Fruit fly (Drosophila melanogaster) whole organism, embryonic: Measurements from ENCODE around the gene nAChRalpha5.

Experiments used
- Abd-B ChIP-seq: fragments of 200-800 bp; sonication (Bioruptor generic); optimal IDR thresholded peaks from 2 replicates; lab custom pipeline; 2018; ENCODE audit warnings: missing biosample characterization, mild to moderate bottlenecking, missing genetic modification characterization, moderate library complexity
- Asciz ChIP-seq: fragments of 200-800 bp; sonication (Bioruptor generic); optimal IDR thresholded peaks from 2 replicates; lab custom pipeline; 2017; ENCODE audit warnings: missing biosample characterization, mild to moderate bottlenecking, missing genetic modification characterization, missing genetic modification reagents
- CG10543 ChIP-seq: fragments of 200-800 bp; sonication (Bioruptor generic); optimal IDR thresholded peaks from 3 replicates; lab custom pipeline; 2017; ENCODE audit warnings: missing biosample characterization, mild to moderate bottlenecking, missing genetic modification characterization, moderate library complexity
- CG10654 ChIP-seq: fragments of 200-800 bp; sonication (Bioruptor generic); optimal IDR thresholded peaks from 2 replicates; lab custom pipeline; 2016; ENCODE audit warnings: missing biosample characterization, missing genetic modification characterization
- CG13424 ChIP-seq: fragments of 200-800 bp; sonication (Bioruptor generic); optimal IDR thresholded peaks from 2 replicates; lab custom pipeline; 2019; ENCODE audit warnings: missing biosample characterization, mild to moderate bottlenecking, missing genetic modification characterization, moderate library complexity
- CG13894 ChIP-seq: fragments of 200-800 bp; sonication (Bioruptor generic); optimal IDR thresholded peaks from 3 replicates; lab custom pipeline; 2018; ENCODE audit warnings: missing biosample characterization, mild to moderate bottlenecking, missing genetic modification characterization, moderate library complexity
- CG18262 ChIP-seq: fragments of 200-800 bp; optimal IDR thresholded peaks from 3 replicates; lab custom pipeline; 2019; ENCODE audit warnings: missing biosample characterization, mild to moderate bottlenecking, missing genetic modification characterization, moderate library complexity
- CG18599 ChIP-seq: fragments of 200-800 bp; sonication (Bioruptor generic); optimal IDR thresholded peaks from 3 replicates; lab custom pipeline; 2017; ENCODE audit warnings: missing biosample characterization, missing genetic modification characterization, mild to moderate bottlenecking, moderate library complexity, missing genetic modification reagents
- CG6791 ChIP-seq: fragments of 200-800 bp; sonication (Bioruptor generic); IDR thresholded peaks from 3 replicates; pipeline ENCODE4 v1.3.6; 2022; ENCODE audit warnings: missing biosample characterization, missing genetic modification characterization; ENCODE audit not compliant: partially characterized antibody
- CG7357 ChIP-seq: fragments of 200-800 bp; sonication (Bioruptor generic); IDR thresholded peaks from 3 replicates; pipeline ENCODE4 v1.3.6; 2022; ENCODE audit warnings: missing biosample characterization, missing genetic modification characterization
- CkIIα-i1 ChIP-seq: fragments of 200-800 bp; sonication (Bioruptor generic); IDR thresholded peaks from 2 replicates; pipeline ENCODE4 v1.3.6; 2022; ENCODE audit warnings: missing biosample characterization, missing genetic modification characterization
- CrebB ChIP-seq: fragments of 200-800 bp; sonication (Bioruptor generic); optimal IDR thresholded peaks from 3 replicates; lab custom pipeline; 2018; ENCODE audit warnings: missing biosample characterization, mild to moderate bottlenecking, missing genetic modification characterization
- Deaf1 ChIP-seq: fragments of 200-800 bp; optimal IDR thresholded peaks from 3 replicates; lab custom pipeline; 2019; ENCODE audit warnings: missing biosample characterization, mild to moderate bottlenecking, missing genetic modification characterization, moderate library complexity
- Dek ChIP-seq: fragments of 200-800 bp; sonication (Bioruptor generic); optimal IDR thresholded peaks from 3 replicates; lab custom pipeline; 2019; ENCODE audit warnings: missing biosample characterization, mild to moderate bottlenecking, missing genetic modification characterization, moderate library complexity
- Dref ChIP-seq: fragments of 200-800 bp; sonication (Bioruptor generic); IDR thresholded peaks from 2 replicates; pipeline ENCODE4 v1.3.6; 2022; ENCODE audit warnings: missing biosample characterization, missing genetic modification characterization
- HHEX ChIP-seq: fragments of 200-800 bp; sonication (Bioruptor generic); optimal IDR thresholded peaks from 3 replicates; lab custom pipeline; 2017; ENCODE audit warnings: missing biosample characterization, mild to moderate bottlenecking, missing genetic modification characterization, missing genetic modification reagents
- PHDP ChIP-seq: fragments of 200-800 bp; sonication (Bioruptor generic); optimal IDR thresholded peaks from 3 replicates; lab custom pipeline; 2018; ENCODE audit warnings: missing biosample characterization, mild to moderate bottlenecking, missing genetic modification characterization, moderate library complexity
- Spps ChIP-seq: fragments of 200-800 bp; sonication (Bioruptor generic); optimal IDR thresholded peaks from 2 replicates; lab custom pipeline; 2018; ENCODE audit warnings: missing biosample characterization, mild to moderate bottlenecking, missing genetic modification characterization
- Tbp ChIP-seq: fragments of >200 bp; optimal IDR thresholded peaks from 2 replicates; lab custom pipeline; 2018; ENCODE audit warnings: missing biosample characterization, missing genetic modification characterization
- Trl ChIP-seq, 3 experiments: fragments of >200 bp in 2 of 3; fragments of 200-800 bp in 1 of 3; sonication (Bioruptor generic) in 1 of 3; optimal IDR thresholded peaks; 2 replicates in 1 of 3; 3 replicates in 2 of 3; lab custom pipeline; 2016 to 2017; ENCODE audit warnings: missing biosample characterization in 1 of 3, missing genetic modification characterization in 1 of 3
- Usf ChIP-seq: fragments of 200-800 bp; sonication (Bioruptor generic); optimal IDR thresholded peaks from 2 replicates; lab custom pipeline; 2017; ENCODE audit warnings: missing genotype, missing biosample characterization, missing genetic modification characterization
- abd-A ChIP-seq: fragments of 200-800 bp; sonication (Bioruptor generic); optimal IDR thresholded peaks from 3 replicates; lab custom pipeline; 2019; ENCODE audit warnings: missing biosample characterization, mild to moderate bottlenecking, missing genetic modification characterization, moderate library complexity
- amos ChIP-seq: fragments of 200-800 bp; sonication (Bioruptor generic); IDR thresholded peaks from 2 replicates; pipeline ENCODE4 v1.3.6; 2022; ENCODE audit warnings: missing biosample characterization, missing genetic modification characterization; ENCODE audit not compliant: partially characterized antibody
- aop ChIP-seq: fragments of 200-800 bp; sonication (Bioruptor generic); IDR thresholded peaks from 2 replicates; pipeline ENCODE4 v1.3.6; 2022; ENCODE audit warnings: missing biosample characterization, missing genetic modification characterization
- ato ChIP-seq: fragments of 200-800 bp; sonication (Bioruptor generic); IDR thresholded peaks from 2 replicates; pipeline ENCODE4 v1.3.6; 2022; ENCODE audit warnings: missing biosample characterization, missing genetic modification characterization; ENCODE audit not compliant: partially characterized antibody
- bcd ChIP-seq: fragments of 200-800 bp; sonication (Bioruptor generic); optimal IDR thresholded peaks from 2 replicates; lab custom pipeline; 2017; ENCODE audit warnings: missing biosample characterization, mild to moderate bottlenecking, missing genetic modification characterization
- chinmo ChIP-seq: fragments of 200-800 bp; sonication (Bioruptor generic); IDR thresholded peaks from 4 replicates; pipeline ENCODE4 v1.3.6; 2022; ENCODE audit warnings: missing biosample characterization, missing genetic modification characterization; ENCODE audit not compliant: partially characterized antibody
- chn ChIP-seq: fragments of 200-800 bp; sonication (Bioruptor generic); optimal IDR thresholded peaks from 2 replicates; lab custom pipeline; 2016; ENCODE audit warnings: missing biosample characterization, missing genetic modification characterization
- crol ChIP-seq: fragments of 200-800 bp; sonication (Bioruptor generic); IDR thresholded peaks from 2 replicates; pipeline ENCODE4 v1.3.6; 2022; ENCODE audit warnings: missing biosample characterization, missing genetic modification characterization
- esg ChIP-seq: fragments of 200-800 bp; sonication (Bioruptor generic); conservative IDR thresholded peaks from 2 replicates; pipeline ENCODE4 v1.3.6; 2022; ENCODE audit warnings: missing biosample characterization, missing genetic modification characterization
- jigr1 ChIP-seq: fragments of 200-800 bp; sonication (Bioruptor generic); IDR thresholded peaks from 3 replicates; pipeline ENCODE4 v1.3.6; 2022; ENCODE audit warnings: missing biosample characterization, missing genetic modification characterization
- jumu ChIP-seq: fragments of 200-800 bp; sonication (Bioruptor generic); optimal IDR thresholded peaks from 3 replicates; lab custom pipeline; 2016; ENCODE audit warnings: missing biosample characterization, missing genetic modification characterization
- lab ChIP-seq: fragments of 200-800 bp; sonication (Bioruptor generic); optimal IDR thresholded peaks from 3 replicates; lab custom pipeline; 2017; ENCODE audit warnings: missing biosample characterization, missing genetic modification characterization, mild to moderate bottlenecking, moderate library complexity, missing genetic modification reagents
- lmd ChIP-seq: fragments of 200-800 bp; sonication (Bioruptor generic); IDR thresholded peaks from 2 replicates; pipeline ENCODE4 v1.3.6; 2022; ENCODE audit warnings: missing biosample characterization, missing genetic modification characterization
- mirr ChIP-seq: fragments of 200-800 bp; sonication (Bioruptor generic); optimal IDR thresholded peaks from 3 replicates; lab custom pipeline; 2018; ENCODE audit warnings: missing biosample characterization, mild to moderate bottlenecking, missing genetic modification characterization
- nerfin-2 ChIP-seq: fragments of 200-800 bp; sonication (Bioruptor generic); IDR thresholded peaks from 2 replicates; pipeline ENCODE4 v1.3.6; 2022; ENCODE audit warnings: missing biosample characterization, missing genetic modification characterization; ENCODE audit not compliant: partially characterized antibody
- nom ChIP-seq: fragments of 200-800 bp; sonication (Bioruptor generic); optimal IDR thresholded peaks from 2 replicates; lab custom pipeline; 2017; ENCODE audit warnings: missing biosample characterization, missing genetic modification characterization, mild to moderate bottlenecking, moderate library complexity, missing genetic modification reagents
- onecut ChIP-seq: fragments of 200-800 bp; sonication (Bioruptor generic); IDR thresholded peaks from 2 replicates; pipeline ENCODE4 v1.3.6; 2022; ENCODE audit warnings: missing biosample characterization, missing genetic modification characterization
- pfk ChIP-seq: fragments of 200-800 bp; sonication (Bioruptor generic); optimal IDR thresholded peaks from 2 replicates; lab custom pipeline; 2018; ENCODE audit warnings: missing biosample characterization, mild to moderate bottlenecking, missing genetic modification characterization, moderate library complexity
- prd ChIP-seq, 3 experiments: fragments of >200 bp in 2 of 3; fragments of 200-800 bp in 1 of 3; sonication (Bioruptor generic) in 1 of 3; optimal IDR thresholded peaks in 2 of 3; IDR thresholded peaks in 1 of 3; 2 replicates in 2 of 3; 3 replicates in 1 of 3; pipeline versions ENCODE4 v1.3.6 to Lab custom; 2017 to 2022; ENCODE audit warnings: missing biosample characterization in 1 of 3, missing genetic modification characterization in 1 of 3
- salm ChIP-seq: fragments of 200-800 bp; sonication (Bioruptor generic); optimal IDR thresholded peaks from 2 replicates; lab custom pipeline; 2018; ENCODE audit warnings: missing biosample characterization, mild to moderate bottlenecking, missing genetic modification characterization
- sima ChIP-seq: fragments of 200-800 bp; sonication (Bioruptor generic); optimal IDR thresholded peaks from 2 replicates; lab custom pipeline; 2016; ENCODE audit warnings: missing biosample characterization, missing genetic modification characterization
- sqz ChIP-seq: fragments of 200-800 bp; sonication (Bioruptor generic); optimal IDR thresholded peaks from 3 replicates; lab custom pipeline; 2018; ENCODE audit warnings: missing biosample characterization, mild to moderate bottlenecking, missing genetic modification characterization
- stc ChIP-seq: fragments of 200-800 bp; sonication (Bioruptor generic); IDR thresholded peaks from 2 replicates; pipeline ENCODE4 v1.3.6; 2022; ENCODE audit warnings: missing biosample characterization, missing genetic modification characterization
- z ChIP-seq: fragments of 200-800 bp; sonication (Bioruptor generic); IDR thresholded peaks from 3 replicates; pipeline ENCODE4 v1.3.6; 2022; ENCODE audit warnings: missing biosample characterization, missing genetic modification characterization

The nAChRalpha5 gene

DNA sequence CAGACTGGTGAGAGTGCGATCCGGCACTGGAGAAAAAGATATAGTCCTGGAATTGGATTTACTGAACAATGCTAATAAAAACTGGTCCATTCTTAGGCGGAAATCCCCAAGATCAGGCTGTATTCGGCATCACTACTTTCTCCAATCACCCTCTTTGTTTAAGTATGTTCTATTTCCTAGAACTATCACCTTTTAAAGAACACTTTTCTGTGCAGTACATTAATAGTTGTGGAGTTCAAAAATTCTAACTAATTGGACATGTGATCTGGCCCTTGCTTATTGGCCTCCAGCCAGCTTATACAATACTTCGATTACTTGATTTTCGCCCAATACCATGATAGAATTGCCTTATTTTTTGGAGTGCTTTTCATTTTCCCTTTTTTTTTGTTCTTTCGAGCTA, 83.6 kb downstream of the nAChRalpha5 start (continued):
- TF ChIP-seq CkIIα-i1 (no peak), jumu (GFP tag; lab: Kevin White, UChicago) (peak; percentile 23), lab (peak; percentile 30), z (GFP tag; lab: Robert Waterston, UW) (no peak), HHEX (GFP tag; lab: Kevin White, UChicago) (peak; percentile 17), CG18262 (tag; lab: Kevin White, UChicago) (peak; percentile 53), sima (GFP tag; lab: Kevin White, UChicago) (no peak), PHDP (tag; lab: Kevin White, UChicago) (peak; percentile 14), CrebB (no peak), pfk (GFP tag; lab: Kevin White, UChicago) (no peak), CG7357 (GFP tag; lab: Robert Waterston, UW) (no peak), esg (GFP tag; lab: Robert Waterston, UW) (no peak), Asciz (no peak), Dek (no peak), bcd (peak; percentile 10), lmd (GFP tag; lab: Robert Waterston, UW) (no peak), prd (optimal IDR thresholded peaks at IDR 0.05; lab: Kevin White, UChicago) (no peak), prd (GFP tag; IDR thresholded peaks at IDR 0.05; lab: Robert Waterston, UW) (peak; percentile 10; the same call in 1 of the 3 replicates), aop (no peak)

DNA sequence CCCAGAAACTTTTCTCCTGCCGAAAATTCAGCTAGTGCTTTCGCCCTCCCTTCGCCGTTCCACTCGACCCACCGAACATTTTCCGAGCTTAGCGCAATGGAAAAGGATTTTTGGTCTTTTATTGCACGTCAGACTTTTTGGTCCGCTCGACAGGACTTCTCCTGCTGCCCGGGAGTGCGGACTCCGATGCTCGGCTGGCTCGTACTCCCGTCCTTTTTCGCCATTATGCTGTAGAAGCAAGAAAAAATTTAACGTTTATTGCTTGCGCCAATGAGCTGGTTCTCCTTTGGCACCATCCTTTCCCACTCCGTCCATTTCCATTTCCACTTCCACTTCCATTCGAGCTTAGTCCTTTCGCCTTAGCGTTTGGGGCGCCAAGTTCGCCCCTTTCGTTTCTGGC, 85.7 kb downstream of the nAChRalpha5 start:
- no peak for TF ChIP-seq CG18599
- TF ChIP-seq nerfin-2 = no peak
- TF ChIP-seq CkIIα-i1 = no peak
- no peak for TF ChIP-seq Abd-B (GFP tag; lab: Kevin White, UChicago)
- TF ChIP-seq CG10654 (GFP tag; lab: Kevin White, UChicago) = no peak
- no peak for TF ChIP-seq jigr1
- no peak for TF ChIP-seq stc
- TF ChIP-seq Spps (tag; lab: Kevin White, UChicago) = no peak
- no peak for TF ChIP-seq salm (tag; lab: Kevin White, UChicago)
- peak; percentile 58 for TF ChIP-seq CG13894 (tag; lab: Kevin White, UChicago)
- peak; percentile 79 for TF ChIP-seq abd-A (tag; lab: Kevin White, UChicago)
- no peak for TF ChIP-seq CG13424 (tag; lab: Kevin White, UChicago)
- TF ChIP-seq ato (GFP tag; lab: Robert Waterston, UW) = no peak
- TF ChIP-seq chn (GFP tag; lab: Kevin White, UChicago) = no peak

DNA sequence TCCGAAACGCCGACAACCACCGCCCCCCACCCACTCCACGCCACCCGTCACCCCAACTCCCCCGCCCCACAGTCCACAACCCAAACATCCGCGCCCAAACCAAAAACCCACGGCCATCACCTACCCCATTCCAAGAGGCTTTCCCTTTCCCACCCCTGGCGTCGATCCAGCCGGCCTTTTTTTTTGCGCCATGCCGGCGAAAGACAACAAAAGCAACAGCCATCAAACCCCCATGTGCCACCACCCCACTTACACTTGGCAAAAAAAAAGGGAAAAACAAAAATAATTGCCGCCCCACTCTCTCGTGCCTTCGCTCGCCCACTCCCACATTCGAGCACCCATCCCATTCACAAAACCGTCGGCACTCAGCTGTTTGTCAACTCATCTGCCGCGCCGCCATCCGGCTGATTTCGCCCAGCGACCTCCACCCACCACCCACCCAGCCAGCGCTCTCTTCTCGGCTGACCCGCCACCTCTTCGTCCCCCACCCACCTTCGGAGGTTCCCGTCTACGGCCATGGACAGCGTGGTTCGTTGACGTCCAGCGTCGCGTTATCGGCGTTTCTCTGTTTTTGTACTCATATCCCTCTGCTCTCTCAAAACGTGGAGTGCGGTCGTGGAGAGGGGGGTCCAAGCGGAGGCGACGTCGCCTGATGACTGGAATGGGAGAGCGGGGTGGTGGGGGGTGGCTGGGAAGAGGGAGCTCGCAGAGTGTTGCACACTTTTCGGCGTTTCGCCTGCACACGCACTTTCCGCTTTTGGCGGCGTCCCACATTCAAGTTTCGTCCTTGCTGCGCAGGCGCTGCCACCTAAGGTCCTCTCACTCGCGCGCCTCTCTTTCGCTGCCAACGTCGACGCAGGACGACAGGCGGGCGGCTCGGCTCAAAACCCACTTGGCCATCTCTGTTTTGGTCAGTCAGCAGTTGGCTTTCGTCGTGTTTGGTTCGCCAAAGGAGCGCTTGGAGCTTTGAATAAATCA, 93.9 kb downstream of the nAChRalpha5 start:
- TF ChIP-seq Dref (no peak), CG18599 (peak; percentile 61), onecut (GFP tag; lab: Robert Waterston, UW) (no peak), Deaf1 (tag; lab: Kevin White, UChicago) (peak; percentile 67), Tbp (GFP tag; lab: Kevin White, UChicago) (no peak), crol (GFP tag; lab: Robert Waterston, UW) (peak; percentile 94), chinmo (GFP tag; lab: Robert Waterston, UW) (0 out of 4 replicates have a peak, but pooled peaks have one; percentile 17), mirr (GFP tag; lab: Kevin White, UChicago) (no peak), CG13424 (tag; lab: Kevin White, UChicago) (no peak), nom (peak; percentile 11), amos (GFP tag; lab: Robert Waterston, UW) (0 out of 2 replicates have a peak, but pooled peaks have one; percentile 9), sqz (GFP tag; lab: Kevin White, UChicago) (peak; percentile 90), Trl (optimal IDR thresholded peaks at IDR 0.05; lab: Kevin White, UChicago) (peak; percentile 23 to 30), Trl (GFP tag; optimal IDR thresholded peaks at IDR 0.05; lab: Kevin White, UChicago) (no peak), Usf (no peak), CG6791 (no peak), CG10543 (GFP tag; lab: Kevin White, UChicago) (peak; percentile 39)
